Worm (Caenorhabditis elegans): Measurements from ENCODE around the gene perm-3.

DNA sequence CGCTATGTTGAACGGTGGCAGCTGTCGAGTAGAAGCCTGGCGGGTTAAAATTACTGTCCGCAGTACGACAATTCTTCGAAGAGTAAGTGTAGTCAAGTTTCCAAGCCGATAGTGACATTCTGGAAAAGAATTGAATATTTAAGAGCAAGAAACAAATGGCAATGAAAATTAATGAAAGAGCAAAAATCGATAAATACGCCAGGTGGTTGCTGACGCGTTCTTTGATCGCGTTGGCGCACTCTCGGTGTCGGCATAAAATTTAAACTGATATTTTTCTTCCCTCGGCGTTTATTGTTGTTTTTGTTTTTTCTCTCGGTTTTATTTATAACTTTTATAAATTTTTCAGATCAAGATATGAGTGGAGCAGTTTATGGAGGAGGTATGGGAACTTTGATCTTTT lies at the start of gene perm-3, which contains the start of gene swsn-6:
- TF ChIP-seq T22C8.4 (GFP tag; IDR thresholded peaks at IDR 0.05) (peak; percentile 85; the same call in 1 of the 2 replicates), ztf-29 (GFP tag; IDR thresholded peaks at IDR 0.05) (no peak), cog-1 (tag; optimal IDR thresholded peaks at IDR 0.05) (no peak), med-1 (GFP tag; optimal IDR thresholded peaks at IDR 0.05; ENCODE audit: insufficient read depth) (no peak), flt-1 (GFP tag; IDR thresholded peaks at IDR 0.05) (peak; percentile 66; the same call in 1 of the 2 replicates), tab-1 (GFP tag; IDR thresholded peaks at IDR 0.05) (no peak), klf-2 (GFP tag; conservative IDR thresholded peaks at IDR 0.05) (no peak), ref-1 (GFP tag; conservative IDR thresholded peaks at IDR 0.05) (no peak)
